Worm (Caenorhabditis elegans) whole organism, midembryonic: ENCODE results near the gene arl-3.

Experiments
- cog-1 ChIP-seq: sonication (generic microtip); optimal IDR thresholded peaks from 2 replicates; lab custom pipeline; 2016; ENCODE audit warnings: missing genetic modification characterization, missing compliant biosample characterization
- flt-1 ChIP-seq: fragments of 200-800 bp; sonication (Bioruptor generic); IDR thresholded peaks from 2 replicates; pipeline ENCODE4 v1.3.6; 2022; ENCODE audit warnings: missing genetic modification characterization, missing compliant biosample characterization
- med-1 ChIP-seq: sonication (generic microtip); optimal IDR thresholded peaks from 2 replicates; lab custom pipeline; 2017; ENCODE audit warnings: missing genetic modification characterization, mild to moderate bottlenecking, missing compliant biosample characterization, antibody characterized with exemption, missing genetic modification reagents; ENCODE audit not compliant: insufficient read depth
- tab-1 ChIP-seq: fragments of 200-800 bp; sonication (Bioruptor generic); IDR thresholded peaks from 2 replicates; pipeline ENCODE4 v1.3.6; 2022; ENCODE audit warnings: missing genetic modification characterization, missing compliant biosample characterization
- ztf-29 ChIP-seq: fragments of 200-800 bp; sonication (Bioruptor generic); IDR thresholded peaks from 2 replicates; pipeline ENCODE4 v1.3.6; 2022; ENCODE audit warnings: missing genetic modification reagents, missing genetic modification characterization, missing compliant biosample characterization

DNA sequence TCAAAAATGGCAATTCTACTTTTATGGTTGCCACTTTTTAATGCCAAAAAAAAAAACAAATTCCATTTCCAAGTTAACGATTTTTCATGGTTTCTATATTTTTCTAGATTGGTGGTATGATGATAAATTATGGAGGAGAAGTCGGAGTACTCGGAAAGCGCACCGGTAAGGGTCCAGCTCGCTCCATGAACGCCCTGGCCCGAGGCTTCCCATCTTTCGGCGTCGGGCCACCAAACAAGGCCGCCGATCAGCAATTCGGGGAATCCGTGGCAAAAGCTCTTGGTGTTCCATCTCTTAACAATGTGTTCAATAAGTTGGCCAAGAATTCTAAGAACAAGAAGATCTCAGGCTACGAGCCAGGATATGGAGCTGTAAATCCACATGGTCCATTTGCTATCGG, 27.8 kb downstream of the arl-3 start:
- TF ChIP-seq flt-1 (GFP tag; lab: Robert Waterston, UW) (no peak), med-1 (GFP tag; lab: Kevin White, UChicago) (no peak), tab-1 (no peak), cog-1 (no peak), ztf-29 (GFP tag; lab: Robert Waterston, UW) (no peak)
